Fruit fly (Drosophila melanogaster) whole organism, embryonic: ENCODE results near the gene CG10132.
A peak's percentile ranks its signal among the peaks of the same experiment; 100 is the strongest.

Experiments
- Aef1 ChIP-seq: fragments of 200-800 bp; sonication (Bioruptor generic); IDR thresholded peaks from 3 replicates; pipeline ENCODE4 v1.3.6; 2022; ENCODE audit warnings: missing biosample characterization, missing genetic modification characterization
- CG12155 ChIP-seq: fragments of 200-800 bp; sonication (Bioruptor generic); optimal IDR thresholded peaks from 3 replicates; lab custom pipeline; 2016; ENCODE audit warnings: missing biosample characterization, missing genetic modification characterization
- CG12236 ChIP-seq: fragments of 200-800 bp; sonication (Bioruptor generic); optimal IDR thresholded peaks from 2 replicates; lab custom pipeline; 2016; ENCODE audit warnings: missing biosample characterization, missing genetic modification characterization
- CG14014 ChIP-seq: fragments of 200-800 bp; sonication (Bioruptor generic); IDR thresholded peaks from 2 replicates; pipeline ENCODE4 v1.3.6; 2022; ENCODE audit warnings: missing biosample characterization, missing genetic modification characterization
- CG14710 ChIP-seq: fragments of 200-800 bp; sonication (Bioruptor generic); optimal IDR thresholded peaks from 3 replicates; lab custom pipeline; 2019; ENCODE audit warnings: missing biosample characterization, mild to moderate bottlenecking, missing genetic modification characterization, moderate library complexity
- CG15514 ChIP-seq: fragments of 200-800 bp; sonication (Bioruptor generic); optimal IDR thresholded peaks from 3 replicates; lab custom pipeline; 2017; ENCODE audit warnings: missing biosample characterization, missing genetic modification characterization, mild to moderate bottlenecking, moderate library complexity, missing genetic modification reagents
- CG31388 ChIP-seq: fragments of 200-800 bp; sonication (Bioruptor generic); optimal IDR thresholded peaks from 2 replicates; lab custom pipeline; 2016; ENCODE audit warnings: missing biosample characterization, missing genetic modification characterization
- CG3407 ChIP-seq: fragments of 200-800 bp; sonication (Bioruptor generic); optimal IDR thresholded peaks from 2 replicates; lab custom pipeline; 2018; ENCODE audit warnings: missing biosample characterization, mild to moderate bottlenecking, missing genetic modification characterization
- CG3995 ChIP-seq: fragments of 200-800 bp; sonication (Bioruptor generic); optimal IDR thresholded peaks from 3 replicates; lab custom pipeline; 2016; ENCODE audit warnings: missing biosample characterization, missing genetic modification characterization
- CG42726 ChIP-seq: fragments of 200-800 bp; sonication (Bioruptor generic); IDR thresholded peaks from 2 replicates; pipeline ENCODE4 v1.3.6; 2022; ENCODE audit warnings: missing biosample characterization, missing genetic modification characterization; ENCODE audit not compliant: partially characterized antibody
- CG4360 ChIP-seq: fragments of 200-800 bp; sonication (Bioruptor generic); IDR thresholded peaks from 2 replicates; pipeline ENCODE4 v1.3.6; 2022; ENCODE audit warnings: missing biosample characterization, missing genetic modification characterization
- CG6689 ChIP-seq: fragments of 200-800 bp; sonication (Bioruptor generic); IDR thresholded peaks from 2 replicates; pipeline ENCODE4 v1.3.6; 2022; ENCODE audit warnings: missing biosample characterization, missing genetic modification characterization
- CG8765 ChIP-seq: fragments of 200-800 bp; sonication (Bioruptor generic); IDR thresholded peaks from 2 replicates; pipeline ENCODE4 v1.3.6; 2022; ENCODE audit warnings: missing biosample characterization, missing genetic modification characterization
- CG9932 ChIP-seq: fragments of 200-800 bp; sonication (Bioruptor generic); IDR thresholded peaks from 2 replicates; pipeline ENCODE4 v1.3.6; 2022; ENCODE audit warnings: missing biosample characterization, missing genetic modification characterization
- CHES-1-like ChIP-seq: fragments of 200-800 bp; sonication (Bioruptor generic); optimal IDR thresholded peaks from 2 replicates; lab custom pipeline; 2016; ENCODE audit warnings: missing biosample characterization, missing genetic modification characterization
- Dll ChIP-seq: fragments of 200-800 bp; sonication (Bioruptor generic); IDR thresholded peaks from 4 replicates; pipeline ENCODE4 v1.3.6; 2022; ENCODE audit warnings: missing biosample characterization, missing genetic modification characterization; ENCODE audit not compliant: partially characterized antibody
- E2f2 ChIP-seq: fragments of 200-800 bp; sonication (Bioruptor generic); IDR thresholded peaks from 2 replicates; pipeline ENCODE4 v1.3.6; 2022; ENCODE audit warnings: missing biosample characterization, missing genetic modification characterization
- Fer2 ChIP-seq: fragments of 200-800 bp; sonication (Bioruptor generic); optimal IDR thresholded peaks from 2 replicates; lab custom pipeline; 2018; ENCODE audit warnings: missing biosample characterization, mild to moderate bottlenecking, missing genetic modification characterization, moderate library complexity
- HLH3B ChIP-seq: fragments of 200-800 bp; sonication (Bioruptor generic); IDR thresholded peaks from 2 replicates; pipeline ENCODE4 v1.3.6; 2022; ENCODE audit warnings: missing biosample characterization, missing genetic modification characterization
- HLH4C ChIP-seq: fragments of 200-800 bp; sonication (Bioruptor generic); IDR thresholded peaks from 3 replicates; pipeline ENCODE4 v1.3.6; 2022; ENCODE audit warnings: missing biosample characterization, missing genetic modification characterization; ENCODE audit not compliant: partially characterized antibody
- HLH54F ChIP-seq: fragments of 200-800 bp; sonication (Bioruptor generic); optimal IDR thresholded peaks from 3 replicates; lab custom pipeline; 2016; ENCODE audit warnings: missing biosample characterization, missing genetic modification characterization
- Lpt ChIP-seq: fragments of >200 bp; optimal IDR thresholded peaks from 2 replicates; lab custom pipeline; 2018; ENCODE audit warnings: missing biosample characterization, missing genetic modification characterization
- NfI ChIP-seq: fragments of 200-800 bp; sonication (Bioruptor generic); optimal IDR thresholded peaks from 3 replicates; lab custom pipeline; 2018; ENCODE audit warnings: missing biosample characterization, mild to moderate bottlenecking, missing genetic modification characterization, moderate library complexity
- Ptx1 ChIP-seq: fragments of 200-800 bp; sonication (Bioruptor generic); IDR thresholded peaks from 2 replicates; pipeline ENCODE4 v1.3.6; 2022; ENCODE audit warnings: missing biosample characterization, missing genetic modification characterization
- Scr ChIP-seq: fragments of 200-800 bp; sonication (Bioruptor generic); IDR thresholded peaks from 2 replicates; pipeline ENCODE4 v1.3.6; 2022; ENCODE audit warnings: missing biosample characterization, missing genetic modification characterization; ENCODE audit not compliant: partially characterized antibody
- Six4 ChIP-seq: fragments of 200-800 bp; sonication (Bioruptor generic); optimal IDR thresholded peaks from 2 replicates; lab custom pipeline; 2016; ENCODE audit warnings: missing biosample characterization, missing genetic modification characterization
- Tbp ChIP-seq: fragments of >200 bp; optimal IDR thresholded peaks from 2 replicates; lab custom pipeline; 2018; ENCODE audit warnings: missing biosample characterization, missing genetic modification characterization
- Trl ChIP-seq, 3 experiments: fragments of >200 bp in 2 of 3; fragments of 200-800 bp in 1 of 3; sonication (Bioruptor generic) in 1 of 3; optimal IDR thresholded peaks; 2 replicates in 1 of 3; 3 replicates in 2 of 3; lab custom pipeline; 2016 to 2017; ENCODE audit warnings: missing biosample characterization in 1 of 3, missing genetic modification characterization in 1 of 3
- ab ChIP-seq: fragments of 200-800 bp; sonication (Bioruptor generic); optimal IDR thresholded peaks from 2 replicates; lab custom pipeline; 2016; ENCODE audit warnings: missing biosample characterization, missing genetic modification characterization
- cad ChIP-seq: fragments of >200 bp; optimal IDR thresholded peaks from 2 replicates; lab custom pipeline; 2017; ENCODE audit warnings: missing biosample characterization, missing genetic modification characterization
- chinmo ChIP-seq: fragments of 200-800 bp; sonication (Bioruptor generic); IDR thresholded peaks from 4 replicates; pipeline ENCODE4 v1.3.6; 2022; ENCODE audit warnings: missing biosample characterization, missing genetic modification characterization; ENCODE audit not compliant: partially characterized antibody
- da ChIP-seq: fragments of 200-800 bp; sonication (Bioruptor generic); optimal IDR thresholded peaks from 2 replicates; lab custom pipeline; 2016; ENCODE audit warnings: missing biosample characterization, missing genetic modification characterization
- dati ChIP-seq: fragments of 200-800 bp; sonication (Bioruptor generic); IDR thresholded peaks from 2 replicates; pipeline ENCODE4 v1.3.6; 2022; ENCODE audit warnings: missing biosample characterization, missing genetic modification characterization
- dpn ChIP-seq, 2 experiments: fragments of 200-800 bp; sonication (Bioruptor generic); optimal IDR thresholded peaks; 3 replicates each; lab custom pipeline; 2016; ENCODE audit warnings: missing biosample characterization in 2 of 2, missing genetic modification characterization in 2 of 2
- emc ChIP-seq: fragments of 200-800 bp; sonication (Bioruptor generic); optimal IDR thresholded peaks from 2 replicates; lab custom pipeline; 2016; ENCODE audit warnings: missing biosample characterization, missing genetic modification characterization
- eve ChIP-seq, 2 experiments: fragments of >200 bp; optimal IDR thresholded peaks; 2 replicates each; lab custom pipeline; 2017; ENCODE audit warnings: missing biosample characterization in 2 of 2, missing genetic modification characterization in 2 of 2
- inv ChIP-seq: fragments of 200-800 bp; sonication (Bioruptor generic); IDR thresholded peaks from 2 replicates; pipeline ENCODE4 v1.3.6; 2022; ENCODE audit warnings: missing biosample characterization, missing genetic modification characterization; ENCODE audit not compliant: partially characterized antibody
- lilli ChIP-seq: fragments of 200-800 bp; sonication (Bioruptor generic); optimal IDR thresholded peaks from 3 replicates; lab custom pipeline; 2016; ENCODE audit warnings: missing biosample characterization, missing genetic modification characterization
- luna ChIP-seq: fragments of 200-800 bp; sonication (Bioruptor generic); optimal IDR thresholded peaks from 2 replicates; lab custom pipeline; 2016; ENCODE audit warnings: missing biosample characterization, missing genetic modification characterization
- mam ChIP-seq: fragments of 200-800 bp; sonication (Bioruptor generic); optimal IDR thresholded peaks from 3 replicates; lab custom pipeline; 2016; ENCODE audit warnings: missing biosample characterization, missing genetic modification characterization
- mld ChIP-seq: fragments of 200-800 bp; sonication (Bioruptor generic); IDR thresholded peaks from 3 replicates; pipeline ENCODE4 v1.3.6; 2022; ENCODE audit warnings: missing biosample characterization, missing genetic modification characterization; ENCODE audit not compliant: partially characterized antibody
- nau ChIP-seq: fragments of 200-800 bp; sonication (Bioruptor generic); optimal IDR thresholded peaks from 3 replicates; lab custom pipeline; 2017; ENCODE audit warnings: missing biosample characterization, mild to moderate bottlenecking, missing genetic modification characterization, missing genetic modification reagents
- pb ChIP-seq: fragments of 200-800 bp; sonication (Bioruptor generic); optimal IDR thresholded peaks from 3 replicates; lab custom pipeline; 2016; ENCODE audit warnings: missing biosample characterization, missing genetic modification characterization
- phol ChIP-seq: fragments of 200-800 bp; sonication (Bioruptor generic); optimal IDR thresholded peaks from 3 replicates; lab custom pipeline; 2018; ENCODE audit warnings: missing biosample characterization, mild to moderate bottlenecking, missing genetic modification characterization, moderate library complexity
- row ChIP-seq: fragments of 200-800 bp; sonication (Bioruptor generic); IDR thresholded peaks from 3 replicates; pipeline ENCODE4 v1.3.6; 2022; ENCODE audit warnings: missing biosample characterization, missing genetic modification characterization
- sqz ChIP-seq: fragments of 200-800 bp; sonication (Bioruptor generic); optimal IDR thresholded peaks from 3 replicates; lab custom pipeline; 2018; ENCODE audit warnings: missing biosample characterization, mild to moderate bottlenecking, missing genetic modification characterization
- sug ChIP-seq: fragments of 200-800 bp; optimal IDR thresholded peaks from 2 replicates; lab custom pipeline; 2019; ENCODE audit warnings: missing biosample characterization, mild to moderate bottlenecking, missing genetic modification characterization, moderate library complexity
- tin ChIP-seq: fragments of 200-800 bp; sonication (Bioruptor generic); optimal IDR thresholded peaks from 3 replicates; lab custom pipeline; 2016; ENCODE audit warnings: missing biosample characterization, missing genetic modification characterization
- z ChIP-seq: fragments of 200-800 bp; sonication (Bioruptor generic); IDR thresholded peaks from 3 replicates; pipeline ENCODE4 v1.3.6; 2022; ENCODE audit warnings: missing biosample characterization, missing genetic modification characterization
- zen2 ChIP-seq: fragments of 200-800 bp; sonication (Bioruptor generic); IDR thresholded peaks from 3 replicates; pipeline ENCODE4 v1.3.6; 2022; ENCODE audit warnings: missing biosample characterization, missing genetic modification characterization; ENCODE audit not compliant: partially characterized antibody

CG10132 gene

dm6 chr2L:19508361-19508918 lies 10.2 kb upstream of the CG10132 start, which contains the start of gene cyst (continued):
- TF ChIP-seq lilli (GFP tag; lab: Kevin White, UChicago): peak; percentile 53
- TF ChIP-seq CG14710 (tag; lab: Kevin White, UChicago): peak; percentile 63
- peak; percentile 37 for TF ChIP-seq CG3995 (GFP tag; lab: Kevin White, UChicago)
- TF ChIP-seq CG3407 (GFP tag; lab: Kevin White, UChicago): no peak
- TF ChIP-seq CG8765 (GFP tag; lab: Robert Waterston, UW): peak; percentile 18; the same call in 1 of the 2 replicates
- TF ChIP-seq Trl (optimal IDR thresholded peaks at IDR 0.05; lab: Kevin White, UChicago): no peak
- TF ChIP-seq Trl (GFP tag; optimal IDR thresholded peaks at IDR 0.05; lab: Kevin White, UChicago): peak; percentile 60
- no peak for TF ChIP-seq CG6689 (GFP tag; lab: Robert Waterston, UW)
- TF ChIP-seq da: no peak
- no peak for TF ChIP-seq dati (GFP tag; lab: Robert Waterston, UW)
- TF ChIP-seq CG15514: peak; percentile 83
- TF ChIP-seq CG12236 (GFP tag; lab: Kevin White, UChicago): no peak
- no peak for TF ChIP-seq emc (GFP tag; lab: Kevin White, UChicago)
- no peak for TF ChIP-seq Fer2
- TF ChIP-seq CG9932 (GFP tag; lab: Robert Waterston, UW): peak; percentile 72
- peak; percentile 70 for TF ChIP-seq mam
- TF ChIP-seq chinmo (GFP tag; lab: Robert Waterston, UW): peak; percentile 90
- TF ChIP-seq Lpt: no peak
- TF ChIP-seq CG42726 (GFP tag; lab: Robert Waterston, UW): peak; percentile 97
- peak; percentile 49 for TF ChIP-seq luna (GFP tag; lab: Kevin White, UChicago)
- peak; percentile 96 for TF ChIP-seq zen2 (GFP tag; lab: Robert Waterston, UW)
- TF ChIP-seq Ptx1 (GFP tag; lab: Robert Waterston, UW): peak; percentile 28; the same call in 1 of the 2 replicates
- peak; percentile 97 for TF ChIP-seq Scr (GFP tag; lab: Robert Waterston, UW)
- peak; percentile 27; the same call in 1 of the 3 replicates for TF ChIP-seq row (GFP tag; lab: Robert Waterston, UW)
- TF ChIP-seq CG14014 (GFP tag; lab: Robert Waterston, UW): no peak
- peak; percentile 24 for TF ChIP-seq NfI
- peak; percentile 42 for TF ChIP-seq CG12155 (GFP tag; lab: Kevin White, UChicago)
- no peak for TF ChIP-seq HLH3B (GFP tag; lab: Robert Waterston, UW)
- TF ChIP-seq sqz (GFP tag; lab: Kevin White, UChicago): no peak
- TF ChIP-seq CHES-1-like (GFP tag; lab: Kevin White, UChicago): peak; percentile 69
- peak; percentile 92 for TF ChIP-seq mld (GFP tag; lab: Robert Waterston, UW)
- peak; percentile 39 to 54 for TF ChIP-seq dpn (GFP tag; optimal IDR thresholded peaks at IDR 0.05; lab: Kevin White, UChicago)
- no peak for TF ChIP-seq pb (GFP tag; lab: Kevin White, UChicago)
- TF ChIP-seq CG31388: no peak
- peak; percentile 21; the same call in 1 of the 3 replicates for TF ChIP-seq Aef1 (GFP tag; lab: Robert Waterston, UW)
- peak; percentile 57 for TF ChIP-seq HLH54F (GFP tag; lab: Kevin White, UChicago)
- TF ChIP-seq cad (GFP tag; lab: Kevin White, UChicago): no peak
- TF ChIP-seq HLH4C: peak; percentile 94
- peak; percentile 9 for TF ChIP-seq Six4 (GFP tag; lab: Kevin White, UChicago)
- TF ChIP-seq phol (tag; lab: Kevin White, UChicago): peak; percentile 51
- TF ChIP-seq tin (GFP tag; lab: Kevin White, UChicago): peak; percentile 30
- TF ChIP-seq ab (GFP tag; lab: Kevin White, UChicago): no peak
- peak; percentile 97 for TF ChIP-seq Dll (GFP tag; lab: Robert Waterston, UW)
- peak; percentile 94 for TF ChIP-seq inv (GFP tag; lab: Robert Waterston, UW)
- TF ChIP-seq sug (tag; lab: Kevin White, UChicago): peak; percentile 21
- TF ChIP-seq eve (GFP tag; optimal IDR thresholded peaks at IDR 0.05; lab: Kevin White, UChicago): no peak
- TF ChIP-seq z (GFP tag; lab: Robert Waterston, UW): no peak
- TF ChIP-seq CG4360: peak; percentile 96
- peak; percentile 86 for TF ChIP-seq E2f2 (GFP tag; lab: Robert Waterston, UW)
- no peak for TF ChIP-seq Tbp (GFP tag; lab: Kevin White, UChicago)
- TF ChIP-seq nau (GFP tag; lab: Kevin White, UChicago): no peak
